Worm (Caenorhabditis elegans): ENCODE measurements around the gene crp-1.

Gene crp-1

DNA sequence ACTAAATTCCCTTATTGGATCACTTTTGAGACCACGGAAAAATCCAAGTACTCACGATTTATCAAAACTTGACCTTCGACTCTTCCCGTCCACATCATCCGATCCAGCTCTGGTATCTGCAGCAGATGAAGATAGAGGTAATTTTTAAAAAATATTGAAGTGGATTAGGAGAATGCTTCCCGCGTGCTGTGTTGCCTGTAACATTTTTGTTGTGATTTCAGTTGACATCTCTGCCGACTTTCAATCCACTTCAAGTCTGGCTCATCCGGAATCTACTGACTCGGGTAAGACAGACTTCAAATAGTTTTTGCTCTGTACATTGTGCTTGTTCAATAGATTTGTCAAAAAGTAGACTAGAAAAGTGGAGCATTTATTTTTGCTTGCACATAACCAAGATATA, 2.9 kb upstream of the crp-1 start:
- no peak for TF ChIP-seq ref-1 (GFP tag; conservative IDR thresholded peaks at IDR 0.05)
- no peak for TF ChIP-seq T22C8.4 (GFP tag; IDR thresholded peaks at IDR 0.05)
- no peak for TF ChIP-seq ztf-29 (GFP tag; IDR thresholded peaks at IDR 0.05)
- TF ChIP-seq klf-2 (GFP tag; conservative IDR thresholded peaks at IDR 0.05) = no peak
- TF ChIP-seq ztf-23 (GFP tag; IDR thresholded peaks at IDR 0.05) = no peak
- no peak for TF ChIP-seq tab-1 (GFP tag; IDR thresholded peaks at IDR 0.05)
- TF ChIP-seq flt-1 (GFP tag; IDR thresholded peaks at IDR 0.05) = no peak
- no peak for TF ChIP-seq med-1 (GFP tag; optimal IDR thresholded peaks at IDR 0.05; ENCODE audit: insufficient read depth)
- TF ChIP-seq cog-1 (tag; optimal IDR thresholded peaks at IDR 0.05) = no peak

DNA sequence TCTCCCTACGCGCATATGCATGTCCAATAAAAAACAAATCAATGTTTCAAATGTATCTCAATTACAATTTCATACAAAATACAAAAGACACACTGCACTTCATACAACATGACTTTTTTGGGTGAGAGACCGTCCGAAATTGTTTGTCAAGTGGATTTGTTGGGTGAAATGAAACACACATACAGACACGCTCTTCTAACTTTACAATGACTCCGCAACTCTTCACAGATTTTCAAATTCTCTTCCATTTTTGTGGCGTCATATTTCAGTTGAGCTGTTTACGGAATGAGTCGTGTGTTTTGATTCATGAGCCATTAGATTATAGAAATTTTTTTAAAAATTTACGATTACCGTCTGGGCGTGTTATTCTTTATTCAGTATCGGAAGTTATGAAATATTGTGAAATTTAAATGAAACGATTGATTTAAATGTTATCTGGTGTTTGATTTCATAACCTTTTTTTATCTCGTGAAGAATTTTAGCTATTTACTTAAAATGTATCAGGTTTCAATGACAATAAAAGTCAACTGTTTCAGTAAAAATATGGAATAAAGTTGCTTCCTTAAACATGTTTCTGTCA, 1.4 kb upstream of the crp-1 start:
- TF ChIP-seq klf-2 (GFP tag; conservative IDR thresholded peaks at IDR 0.05) = no peak
- TF ChIP-seq tab-1 (GFP tag; IDR thresholded peaks at IDR 0.05) = no peak
- TF ChIP-seq med-1 (GFP tag; optimal IDR thresholded peaks at IDR 0.05; ENCODE audit: insufficient read depth) = no peak
- TF ChIP-seq T22C8.4 (GFP tag; IDR thresholded peaks at IDR 0.05) = no peak

- TF ChIP-seq tab-1 (GFP tag; IDR thresholded peaks at IDR 0.05) (no peak), ztf-23 (GFP tag; IDR thresholded peaks at IDR 0.05) (no peak)
Observed at ce11 chrV:10483995-10484394, 5.6 kb downstream of the crp-1 start.

ce11 chrV:10484640-10485039, 6.3 kb downstream of the crp-1 start, which contains the start of gene Y32F6B.1:
TSS of gene Y32F6B.1 (minus strand) at chrV:10484740.
- TF ChIP-seq ztf-23 (GFP tag; IDR thresholded peaks at IDR 0.05) (no peak), ztf-29 (GFP tag; IDR thresholded peaks at IDR 0.05) (no peak), T22C8.4 (GFP tag; IDR thresholded peaks at IDR 0.05) (no peak)

DNA sequence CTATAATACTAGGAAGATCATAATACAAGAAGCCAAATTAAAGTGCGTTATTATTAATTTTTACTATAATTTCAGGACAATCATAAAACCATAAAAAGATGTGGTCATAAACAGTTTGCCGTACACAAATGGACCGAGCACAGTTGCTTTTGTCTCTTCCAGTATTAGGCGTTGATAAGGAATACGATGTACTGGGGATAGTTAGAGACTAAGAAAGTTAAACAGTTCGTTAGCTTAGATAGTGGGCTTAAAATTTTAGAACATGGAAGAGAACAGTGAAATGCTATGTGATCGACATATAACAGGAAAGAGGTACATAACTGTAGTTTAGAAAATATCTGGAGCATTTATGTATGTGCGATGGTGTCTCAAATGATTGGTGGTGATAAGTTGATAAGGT, 7.0 kb downstream of the crp-1 start:
- TF ChIP-seq klf-2 (GFP tag; conservative IDR thresholded peaks at IDR 0.05) (no peak), ztf-23 (GFP tag; IDR thresholded peaks at IDR 0.05) (no peak), ztf-29 (GFP tag; IDR thresholded peaks at IDR 0.05) (no peak), T22C8.4 (GFP tag; IDR thresholded peaks at IDR 0.05) (no peak), flt-1 (GFP tag; IDR thresholded peaks at IDR 0.05) (no peak), cog-1 (tag; optimal IDR thresholded peaks at IDR 0.05) (no peak), med-1 (GFP tag; optimal IDR thresholded peaks at IDR 0.05; ENCODE audit: insufficient read depth) (no peak), tab-1 (GFP tag; IDR thresholded peaks at IDR 0.05) (no peak), ref-1 (GFP tag; conservative IDR thresholded peaks at IDR 0.05) (no peak)

DNA sequence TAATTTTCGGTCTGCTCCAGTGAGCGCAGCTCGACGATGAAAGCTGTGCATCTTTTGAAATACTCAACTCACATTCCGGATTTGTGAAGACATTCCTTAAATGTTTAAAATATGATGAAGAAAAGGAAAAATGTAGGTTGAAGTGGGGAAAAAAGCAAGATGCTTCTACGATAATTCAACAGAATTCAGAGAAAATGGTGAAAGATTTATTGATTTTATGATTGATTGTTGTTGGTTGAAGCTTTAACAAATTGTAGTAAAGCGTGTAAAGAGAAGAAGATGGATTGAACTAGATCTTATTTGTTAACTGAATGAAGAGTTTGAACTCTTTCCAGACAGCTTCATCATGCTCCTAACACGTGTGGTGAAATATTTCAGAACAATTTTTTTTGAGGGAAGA, 11.6 kb downstream of the crp-1 start, which contains the start of gene ncx-5:
ncx-5 (minus strand) TSS at position 101 of the 400 bp plus-strand sequence.
- TF ChIP-seq cog-1 (tag; optimal IDR thresholded peaks at IDR 0.05) (no peak), ztf-23 (GFP tag; IDR thresholded peaks at IDR 0.05) (no peak), flt-1 (GFP tag; IDR thresholded peaks at IDR 0.05) (no peak), med-1 (GFP tag; optimal IDR thresholded peaks at IDR 0.05; ENCODE audit: insufficient read depth) (no peak), tab-1 (GFP tag; IDR thresholded peaks at IDR 0.05) (no peak), ztf-29 (GFP tag; IDR thresholded peaks at IDR 0.05) (no peak), ref-1 (GFP tag; conservative IDR thresholded peaks at IDR 0.05) (no peak), klf-2 (GFP tag; conservative IDR thresholded peaks at IDR 0.05) (no peak), T22C8.4 (GFP tag; IDR thresholded peaks at IDR 0.05) (no peak)

DNA sequence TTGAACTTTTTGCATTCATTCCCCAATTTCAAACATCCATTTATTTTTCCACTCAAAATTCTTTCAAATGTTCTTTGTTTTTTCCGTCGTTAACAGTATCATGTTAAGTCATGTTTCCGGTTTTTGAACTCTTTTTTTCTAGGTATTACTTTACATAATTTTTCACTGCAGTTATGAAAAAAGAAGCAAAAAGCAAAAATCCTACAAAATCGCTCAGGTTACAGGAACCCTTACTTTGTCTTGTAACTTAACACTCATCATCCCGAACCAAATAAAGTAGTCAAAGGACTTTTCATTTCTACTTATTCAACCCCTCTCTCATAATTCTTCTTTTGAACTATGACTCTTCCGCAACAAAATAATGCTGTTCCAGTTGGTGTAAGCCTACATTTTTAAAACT, 13.1 kb downstream of the crp-1 start, which contains the start of gene aqp-5:
aqp-5 (plus strand) TSS at position 301 of the 400 bp plus-strand sequence.
- TF ChIP-seq klf-2 (GFP tag; conservative IDR thresholded peaks at IDR 0.05) (no peak), tab-1 (GFP tag; IDR thresholded peaks at IDR 0.05) (no peak), med-1 (GFP tag; optimal IDR thresholded peaks at IDR 0.05; ENCODE audit: insufficient read depth) (no peak), cog-1 (tag; optimal IDR thresholded peaks at IDR 0.05) (no peak), flt-1 (GFP tag; IDR thresholded peaks at IDR 0.05) (no peak), T22C8.4 (GFP tag; IDR thresholded peaks at IDR 0.05) (no peak), ref-1 (GFP tag; conservative IDR thresholded peaks at IDR 0.05) (no peak), ztf-23 (GFP tag; IDR thresholded peaks at IDR 0.05) (no peak), ztf-29 (GFP tag; IDR thresholded peaks at IDR 0.05) (no peak)

ce11 chrV:10493150-10493549, 14.8 kb downstream of the crp-1 start, which contains the start of gene ugt-33:
TSS of gene ugt-33 (plus strand) at chrV:10493409.
- TF ChIP-seq tab-1 (GFP tag; IDR thresholded peaks at IDR 0.05) (no peak), ztf-29 (GFP tag; IDR thresholded peaks at IDR 0.05) (no peak), cog-1 (tag; optimal IDR thresholded peaks at IDR 0.05) (no peak), klf-2 (GFP tag; conservative IDR thresholded peaks at IDR 0.05) (no peak), T22C8.4 (GFP tag; IDR thresholded peaks at IDR 0.05) (no peak), ztf-23 (GFP tag; IDR thresholded peaks at IDR 0.05) (no peak), med-1 (GFP tag; optimal IDR thresholded peaks at IDR 0.05; ENCODE audit: insufficient read depth) (no peak), ref-1 (GFP tag; conservative IDR thresholded peaks at IDR 0.05) (no peak), flt-1 (GFP tag; IDR thresholded peaks at IDR 0.05) (no peak)

DNA sequence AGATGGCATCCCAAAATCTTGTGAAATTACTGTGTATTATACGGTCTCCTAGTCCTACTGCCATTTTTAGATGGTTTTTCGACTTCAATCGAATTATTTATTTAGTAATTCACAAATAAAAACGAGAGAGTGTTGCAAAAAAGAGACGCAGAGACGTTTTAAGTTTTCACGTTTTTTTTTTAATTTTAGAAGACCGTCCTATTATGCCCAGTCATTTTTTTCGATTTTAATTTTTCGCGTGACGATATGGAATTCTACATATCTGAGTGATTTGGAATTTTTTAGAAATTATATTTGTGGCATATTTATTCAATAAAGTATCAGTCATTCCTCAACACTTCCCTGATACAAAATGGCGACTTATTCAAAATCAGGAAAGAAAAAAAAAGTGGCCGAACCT, 18.4 kb downstream of the crp-1 start, which contains the start of gene C35A5.4:
C35A5.4 (plus strand) TSS at position 301 of the 400 bp plus-strand sequence.
- no peak for TF ChIP-seq cog-1 (tag; optimal IDR thresholded peaks at IDR 0.05)
- TF ChIP-seq T22C8.4 (GFP tag; IDR thresholded peaks at IDR 0.05) = no peak
- no peak for TF ChIP-seq med-1 (GFP tag; optimal IDR thresholded peaks at IDR 0.05; ENCODE audit: insufficient read depth)
- no peak for TF ChIP-seq ref-1 (GFP tag; conservative IDR thresholded peaks at IDR 0.05)
- TF ChIP-seq flt-1 (GFP tag; IDR thresholded peaks at IDR 0.05) = no peak
- TF ChIP-seq ztf-23 (GFP tag; IDR thresholded peaks at IDR 0.05) = no peak
- TF ChIP-seq tab-1 (GFP tag; IDR thresholded peaks at IDR 0.05) = no peak
- TF ChIP-seq klf-2 (GFP tag; conservative IDR thresholded peaks at IDR 0.05) = no peak
- no peak for TF ChIP-seq ztf-29 (GFP tag; IDR thresholded peaks at IDR 0.05)

- TF ChIP-seq flt-1 (GFP tag; IDR thresholded peaks at IDR 0.05) = no peak
- TF ChIP-seq ztf-29 (GFP tag; IDR thresholded peaks at IDR 0.05) = no peak
- no peak for TF ChIP-seq klf-2 (GFP tag; conservative IDR thresholded peaks at IDR 0.05)
- no peak for TF ChIP-seq med-1 (GFP tag; optimal IDR thresholded peaks at IDR 0.05; ENCODE audit: insufficient read depth)
- no peak for TF ChIP-seq ztf-23 (GFP tag; IDR thresholded peaks at IDR 0.05)
- TF ChIP-seq T22C8.4 (GFP tag; IDR thresholded peaks at IDR 0.05) = no peak
- TF ChIP-seq cog-1 (tag; optimal IDR thresholded peaks at IDR 0.05) = no peak
- TF ChIP-seq tab-1 (GFP tag; IDR thresholded peaks at IDR 0.05) = no peak
- no peak for TF ChIP-seq ref-1 (GFP tag; conservative IDR thresholded peaks at IDR 0.05)
Observed at ce11 chrV:10501295-10501694, 22.9 kb downstream of the crp-1 start, which contains the start of gene C35A5.3. TSS of gene C35A5.3 (minus strand) at chrV:10501395.

All from whole organism, midembryonic.